3 fruit fly cellular contexts compared by ENCODE assay signal in genomic region chr3L:14657485-14658054, dm6.
TF ChIP-seq lines count a peak whose summit lies in the region.

No protein-coding gene starts in this region.

- TF ChIP-seq CTCF in whole organism, embryonic (GFP tag; optimal IDR thresholded peaks at IDR 0.05; lab: Kevin White, UChicago): no peak

TF ChIP-seq in whole organism, embryonic, 481 proteins besides CTCF, POLR2A, EP300 and RAD21 (continues in another document):
- 0 out of 2 replicates have a peak, but pooled peaks have one; percentile 15 for TF ChIP-seq CG7372 (GFP tag; IDR thresholded peaks at IDR 0.05; lab: Robert Waterston, UW)
- peak; percentile 72 for TF ChIP-seq sd (tag; optimal IDR thresholded peaks at IDR 0.05; lab: Kevin White, UChicago)
- TF ChIP-seq dmrt99B (tag; optimal IDR thresholded peaks at IDR 0.05; lab: Kevin White, UChicago): peak; percentile 7
- no peak for TF ChIP-seq CG7271 (tag; optimal IDR thresholded peaks at IDR 0.05; lab: Kevin White, UChicago)
- TF ChIP-seq Hey (tag; optimal IDR thresholded peaks at IDR 0.05; lab: Kevin White, UChicago): no peak
- no peak for TF ChIP-seq pan (optimal IDR thresholded peaks at IDR 0.05; lab: Kevin White, UChicago)
- TF ChIP-seq pan (GFP tag; optimal IDR thresholded peaks at IDR 0.05 in 1 of 2, IDR thresholded peaks at IDR 0.05 in 1 of 2): peak in 1 of 2 experiments; percentile 11
- no peak for TF ChIP-seq yki (optimal IDR thresholded peaks at IDR 0.05; lab: Kevin White, UChicago)
- TF ChIP-seq gro (GFP tag; optimal IDR thresholded peaks at IDR 0.05; lab: Kevin White, UChicago): peak; percentile 39
- peak; percentile 58 for TF ChIP-seq Ets65A (GFP tag; lab: Kevin White, UChicago)
- TF ChIP-seq usp (GFP tag; optimal IDR thresholded peaks at IDR 0.05; lab: Kevin White, UChicago): no peak
- no peak for TF ChIP-seq Dip3 (GFP tag; optimal IDR thresholded peaks at IDR 0.05; lab: Kevin White, UChicago)
- TF ChIP-seq CG13894 (tag; optimal IDR thresholded peaks at IDR 0.05; lab: Kevin White, UChicago): peak; percentile 51
- no peak for TF ChIP-seq Taf1 (GFP tag; IDR thresholded peaks at IDR 0.05; lab: Robert Waterston, UW)
- peak in 1 of 2 experiments; percentile 6 for TF ChIP-seq Hr51 (GFP tag; optimal IDR thresholded peaks at IDR 0.05; lab: Kevin White, UChicago)
- peak; percentile 68 for TF ChIP-seq CG12769 (tag; optimal IDR thresholded peaks at IDR 0.05; lab: Kevin White, UChicago)
- peak; percentile 69 for TF ChIP-seq lab (GFP tag; optimal IDR thresholded peaks at IDR 0.05; lab: Kevin White, UChicago)
- TF ChIP-seq Dbx (GFP tag; IDR thresholded peaks at IDR 0.05; lab: Robert Waterston, UW): 0 out of 3 replicates have a peak, but pooled peaks have one; percentile 45
- 0 out of 2 replicates have a peak, but pooled peaks have one; percentile 14 for TF ChIP-seq vvl (GFP tag; IDR thresholded peaks at IDR 0.05; lab: Robert Waterston, UW)
- TF ChIP-seq klu (GFP tag; IDR thresholded peaks at IDR 0.05; lab: Robert Waterston, UW): no peak
- no peak for TF ChIP-seq gem (tag; optimal IDR thresholded peaks at IDR 0.05; lab: Kevin White, UChicago)
- no peak for TF ChIP-seq CG6175 (GFP tag; IDR thresholded peaks at IDR 0.05; lab: Robert Waterston, UW)
- no peak for TF ChIP-seq CG4424 (GFP tag; optimal IDR thresholded peaks at IDR 0.05; lab: Kevin White, UChicago)
- peak; percentile 13 for TF ChIP-seq caup (GFP tag; optimal IDR thresholded peaks at IDR 0.05; lab: Kevin White, UChicago; ENCODE audit: severe bottlenecking)
- TF ChIP-seq CG33557 (GFP tag; optimal IDR thresholded peaks at IDR 0.05; lab: Kevin White, UChicago): no peak
- TF ChIP-seq sens (GFP tag; lab: Kevin White, UChicago): peak; percentile 47
- no peak for TF ChIP-seq nerfin-2 (GFP tag; IDR thresholded peaks at IDR 0.05; lab: Robert Waterston, UW; ENCODE audit: partially characterized antibody)
- TF ChIP-seq CG17802 (tag; optimal IDR thresholded peaks at IDR 0.05; lab: Kevin White, UChicago): no peak
- TF ChIP-seq CG8290 (GFP tag; optimal IDR thresholded peaks at IDR 0.05; lab: Kevin White, UChicago): no peak
- TF ChIP-seq CG8290 (tag; optimal IDR thresholded peaks at IDR 0.05; lab: Kevin White, UChicago): peak in 1 of 2 experiments; percentile 20

TF ChIP-seq in whole organism, prepupa, 60 proteins besides CTCF, POLR2A, EP300 and RAD21:
- TF ChIP-seq fkh (GFP tag; optimal IDR thresholded peaks at IDR 0.05; lab: Kevin White, UChicago) (peak; percentile 69), CG8119 (GFP tag; IDR thresholded peaks at IDR 0.05; lab: Robert Waterston, UW) (no peak)

TF ChIP-seq in whole organism, wandering third instar larva, 38 proteins besides CTCF, POLR2A, EP300 and RAD21:
- TF ChIP-seq CrebA (GFP tag; optimal IDR thresholded peaks at IDR 0.05; lab: Kevin White, UChicago; ENCODE audit: borderline replicate concordance): no peak
- no peak for TF ChIP-seq Hr78 (GFP tag; optimal IDR thresholded peaks at IDR 0.05; lab: Kevin White, UChicago)
- no peak for TF ChIP-seq ey (GFP tag; optimal IDR thresholded peaks at IDR 0.05; lab: Kevin White, UChicago)
- TF ChIP-seq dmrt93B (GFP tag; optimal IDR thresholded peaks at IDR 0.05; lab: Kevin White, UChicago): no peak
- TF ChIP-seq tai (GFP tag; optimal IDR thresholded peaks at IDR 0.05; lab: Kevin White, UChicago): no peak
- peak; percentile 18 for TF ChIP-seq h (GFP tag; optimal IDR thresholded peaks at IDR 0.05; lab: Kevin White, UChicago)
- no peak for TF ChIP-seq Abd-B (GFP tag; optimal IDR thresholded peaks at IDR 0.05; lab: Kevin White, UChicago)
- no peak for TF ChIP-seq Jra (GFP tag; optimal IDR thresholded peaks at IDR 0.05; lab: Kevin White, UChicago)
- TF ChIP-seq rgr (GFP tag; optimal IDR thresholded peaks at IDR 0.05; lab: Kevin White, UChicago): peak; percentile 3
- no peak for TF ChIP-seq Vsx2 (GFP tag; optimal IDR thresholded peaks at IDR 0.05; lab: Kevin White, UChicago; ENCODE audit: partially characterized antibody)
- TF ChIP-seq br (GFP tag; optimal IDR thresholded peaks at IDR 0.05; lab: Kevin White, UChicago): peak; percentile 1
- no peak for TF ChIP-seq Hnf4 (GFP tag; optimal IDR thresholded peaks at IDR 0.05; lab: Kevin White, UChicago)
- no peak for TF ChIP-seq Dif (GFP tag; optimal IDR thresholded peaks at IDR 0.05; lab: Kevin White, UChicago; ENCODE audit: partially characterized antibody)
- no peak for TF ChIP-seq HLH106 (tag; optimal IDR thresholded peaks at IDR 0.05; lab: Kevin White, UChicago)
- no peak for TF ChIP-seq CG9705 (GFP tag; optimal IDR thresholded peaks at IDR 0.05; lab: Kevin White, UChicago)
- no peak for TF ChIP-seq dsf (GFP tag; optimal IDR thresholded peaks at IDR 0.05; lab: Kevin White, UChicago; ENCODE audit: borderline replicate concordance)
- no peak for TF ChIP-seq N (GFP tag; optimal IDR thresholded peaks at IDR 0.05; lab: Kevin White, UChicago)
